Worm (Caenorhabditis elegans) whole organism, L3 larva: Measurements from ENCODE around the gene grl-30.
"Not testable (repeated sequence)": the region's sequence is repeated elsewhere in the genome, so short reads cannot be mapped to it uniquely, and the experiment has no call there.

Source experiments
- R02D3.7 ChIP-seq: fragments of 150-350 bp; optimal IDR thresholded peaks from 2 replicates; lab custom pipeline; 2014; ENCODE audit warnings: missing biosample characterization, missing genetic modification characterization
- ceh-16 ChIP-seq: sonication (generic microtip); optimal IDR thresholded peaks from 2 replicates; lab custom pipeline; 2017; ENCODE audit warnings: missing biosample characterization, missing genetic modification characterization
- ceh-28 ChIP-seq: fragments of 150-350 bp; optimal IDR thresholded peaks from 2 replicates; lab custom pipeline; 2014; ENCODE audit warnings: missing biosample characterization, missing genetic modification reagents, missing genetic modification characterization
- ceh-9 ChIP-seq: sonication (generic microtip); optimal IDR thresholded peaks from 2 replicates; lab custom pipeline; 2018; ENCODE audit warnings: missing biosample characterization, missing genetic modification characterization
- daf-12 ChIP-seq: fragments of 150-350 bp; optimal IDR thresholded peaks from 2 replicates; lab custom pipeline; 2014; ENCODE audit warnings: missing biosample characterization, missing genetic modification reagents, missing genetic modification characterization
- egl-27 ChIP-seq: sonication (generic microtip); optimal IDR thresholded peaks from 4 replicates; lab custom pipeline; 2017; ENCODE audit warnings: missing biosample characterization, missing genetic modification reagents, missing genetic modification characterization
- elt-1 ChIP-seq: fragments of 150-350 bp; optimal IDR thresholded peaks from 2 replicates; lab custom pipeline; 2014; ENCODE audit warnings: missing biosample characterization, missing genetic modification characterization
- elt-2 ChIP-seq: sonication (generic microtip); optimal IDR thresholded peaks from 2 replicates; lab custom pipeline; 2016; ENCODE audit warnings: missing genetic modification reagents, mild to moderate bottlenecking, missing genetic modification characterization, missing compliant biosample characterization
- elt-3 ChIP-seq, 3 experiments: fragments of 150-350 bp in 1 of 3; sonication (generic microtip) in 2 of 3; optimal IDR thresholded peaks; 2 replicates in 2 of 3; 4 replicates in 1 of 3; lab custom pipeline; 2014 to 2017; ENCODE audit warnings: missing biosample characterization in 3 of 3, missing genetic modification characterization in 3 of 3
- fkh-10 ChIP-seq: sonication (generic microtip); optimal IDR thresholded peaks from 2 replicates; lab custom pipeline; 2017; ENCODE audit warnings: missing biosample characterization, missing genetic modification reagents, missing genetic modification characterization
- fos-1 ChIP-seq: fragments of 150-350 bp; optimal IDR thresholded peaks from 2 replicates; lab custom pipeline; 2014; ENCODE audit warnings: missing biosample characterization, missing genetic modification characterization
- hmg-11 ChIP-seq: sonication (generic microtip); optimal IDR thresholded peaks from 2 replicates; lab custom pipeline; 2016; ENCODE audit warnings: missing genetic modification characterization, missing compliant biosample characterization
- jun-1 ChIP-seq: fragments of 150-350 bp; optimal IDR thresholded peaks from 2 replicates; lab custom pipeline; 2014; ENCODE audit warnings: missing biosample characterization, missing genetic modification reagents, missing genetic modification characterization
- lin-15B ChIP-seq: fragments of 150-350 bp; optimal IDR thresholded peaks from 2 replicates; lab custom pipeline; 2014; ENCODE audit warnings: missing biosample characterization, missing genetic modification characterization
- mdl-1 ChIP-seq: fragments of 150-350 bp; optimal IDR thresholded peaks from 2 replicates; lab custom pipeline; 2014; ENCODE audit warnings: missing biosample characterization, missing genetic modification characterization
- mml-1 ChIP-seq: fragments of 150-350 bp; sonication (generic microtip); optimal IDR thresholded peaks from 3 replicates; lab custom pipeline; 2014; ENCODE audit warnings: missing biosample characterization, missing genetic modification characterization
- nfya-1 ChIP-seq: sonication (generic microtip); optimal IDR thresholded peaks from 2 replicates; lab custom pipeline; 2017; ENCODE audit warnings: missing genetic modification characterization, mild to moderate bottlenecking, missing compliant biosample characterization, antibody characterized with exemption, moderate library complexity; ENCODE audit not compliant: insufficient read depth
- nhr-11 ChIP-seq: fragments of 150-350 bp; optimal IDR thresholded peaks from 2 replicates; lab custom pipeline; 2014; ENCODE audit warnings: missing biosample characterization, missing genetic modification characterization
- nhr-12 ChIP-seq: fragments of 150-350 bp; optimal IDR thresholded peaks from 2 replicates; lab custom pipeline; 2014; ENCODE audit warnings: missing biosample characterization, missing genetic modification characterization
- nhr-23 ChIP-seq: fragments of 150-350 bp; optimal IDR thresholded peaks from 2 replicates; lab custom pipeline; 2014; ENCODE audit warnings: missing biosample characterization, missing genetic modification reagents, missing genetic modification characterization
- nhr-237 ChIP-seq: fragments of 150-350 bp; optimal IDR thresholded peaks from 2 replicates; lab custom pipeline; 2014; ENCODE audit warnings: missing biosample characterization, missing genetic modification characterization
- nhr-25 ChIP-seq: sonication (generic microtip); optimal IDR thresholded peaks from 2 replicates; lab custom pipeline; 2017; ENCODE audit warnings: missing biosample characterization, missing genetic modification characterization
- nhr-28 ChIP-seq: fragments of 150-350 bp; optimal IDR thresholded peaks from 2 replicates; lab custom pipeline; 2014; ENCODE audit warnings: missing biosample characterization, missing genetic modification characterization
- nhr-43 ChIP-seq: sonication (generic microtip); optimal IDR thresholded peaks from 2 replicates; lab custom pipeline; 2016; ENCODE audit warnings: mild to moderate bottlenecking, missing genetic modification characterization, missing compliant biosample characterization; ENCODE audit not compliant: poor library complexity, severe bottlenecking
- nhr-67 ChIP-seq: fragments of 150-350 bp; optimal IDR thresholded peaks from 2 replicates; lab custom pipeline; 2014; ENCODE audit warnings: missing biosample characterization, missing genetic modification characterization
- nhr-76 ChIP-seq: fragments of 150-350 bp; sonication (generic microtip); optimal IDR thresholded peaks from 5 replicates; lab custom pipeline; 2014; ENCODE audit warnings: missing biosample characterization, missing genetic modification characterization
- nhr-77 ChIP-seq: fragments of 150-350 bp; optimal IDR thresholded peaks from 2 replicates; lab custom pipeline; 2014; ENCODE audit warnings: missing biosample characterization, missing genetic modification characterization
- pha-4 ChIP-seq: fragments of 150-350 bp; optimal IDR thresholded peaks from 2 replicates; lab custom pipeline; 2014; ENCODE audit warnings: missing biosample characterization, missing genetic modification reagents, missing genetic modification characterization
- pqm-1 ChIP-seq: fragments of 150-350 bp; optimal IDR thresholded peaks from 2 replicates; lab custom pipeline; 2017; ENCODE audit warnings: missing biosample characterization, missing genetic modification characterization, inconsistent platforms
- skn-1 ChIP-seq: fragments of 150-350 bp; optimal IDR thresholded peaks from 2 replicates; lab custom pipeline; 2014; ENCODE audit warnings: missing biosample characterization, missing genetic modification characterization
- snpc-4 ChIP-seq: fragments of 150-350 bp; optimal IDR thresholded peaks from 2 replicates; lab custom pipeline; 2014; ENCODE audit warnings: missing biosample characterization, missing genetic modification characterization
- unc-39 ChIP-seq: sonication (generic microtip); optimal IDR thresholded peaks from 4 replicates; lab custom pipeline; 2017; ENCODE audit warnings: missing biosample characterization, missing genetic modification characterization
- unc-62 ChIP-seq: fragments of 150-350 bp; sonication (generic microtip); optimal IDR thresholded peaks from 4 replicates; lab custom pipeline; 2014; ENCODE audit warnings: missing biosample characterization, missing genetic modification reagents, missing genetic modification characterization
- zag-1 ChIP-seq: fragments of 150-350 bp; optimal IDR thresholded peaks from 2 replicates; lab custom pipeline; 2014; ENCODE audit warnings: missing biosample characterization, missing genetic modification characterization

grl-30 gene

DNA sequence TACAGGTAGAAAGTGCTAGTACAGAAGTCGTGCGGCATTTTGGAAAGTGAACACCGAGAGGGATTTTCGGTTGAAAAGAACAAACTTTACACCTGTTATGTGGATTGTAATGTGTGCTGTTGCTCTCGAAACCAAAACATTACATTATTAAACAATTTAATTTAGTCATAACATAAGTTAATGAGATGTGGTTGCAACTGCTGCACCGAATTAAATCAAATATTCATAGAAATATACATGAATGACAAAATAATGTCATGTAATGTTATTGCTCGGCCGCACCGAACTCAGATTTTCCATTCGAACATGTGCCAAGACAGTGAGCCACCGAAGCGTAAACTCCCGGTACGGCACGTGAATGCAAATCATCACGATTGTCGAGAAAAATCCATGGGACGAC, 38.9 kb downstream of the grl-30 start, which contains the start of gene srh-213:
TSS of gene srh-213 (minus strand) at position 101 of the 400 bp plus-strand sequence.
- TF ChIP-seq nhr-25 (no peak), pha-4 (tag; lab: Kevin White, UChicago) (no peak), zag-1 (tag; lab: Kevin White, UChicago) (no peak), lin-15B (tag; lab: Kevin White, UChicago) (no peak), elt-3 (tag; optimal IDR thresholded peaks at IDR 0.05; lab: Kevin White, UChicago) (no peak)

DNA sequence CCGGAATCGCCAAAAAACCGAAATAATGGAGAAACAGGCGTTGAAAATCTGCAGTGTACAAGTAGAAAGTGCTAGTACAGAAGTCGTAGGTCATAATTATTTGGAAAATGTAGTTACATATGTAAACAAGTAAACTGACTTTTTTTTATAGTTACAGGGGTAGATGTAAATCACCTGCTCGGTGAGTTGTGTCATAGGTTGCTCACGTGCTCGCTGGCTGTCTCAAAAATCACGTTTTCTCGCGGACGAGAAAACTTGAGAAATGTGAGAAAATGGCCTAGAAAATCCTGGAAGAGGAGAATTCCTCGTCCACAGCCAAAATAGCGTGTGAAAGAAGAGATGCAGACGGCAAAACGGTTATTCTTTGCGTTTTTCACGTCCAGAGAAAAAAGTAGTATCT, 41.0 kb downstream of the grl-30 start, which contains the start of gene srh-212:
TSS of gene srh-212 (minus strand) at position 101 of the 400 bp plus-strand sequence.
- TF ChIP-seq nhr-12 (tag; lab: Kevin White, UChicago); nhr-25; hmg-11 (tag; lab: Kevin White, UChicago): not testable (repeated sequence)

DNA sequence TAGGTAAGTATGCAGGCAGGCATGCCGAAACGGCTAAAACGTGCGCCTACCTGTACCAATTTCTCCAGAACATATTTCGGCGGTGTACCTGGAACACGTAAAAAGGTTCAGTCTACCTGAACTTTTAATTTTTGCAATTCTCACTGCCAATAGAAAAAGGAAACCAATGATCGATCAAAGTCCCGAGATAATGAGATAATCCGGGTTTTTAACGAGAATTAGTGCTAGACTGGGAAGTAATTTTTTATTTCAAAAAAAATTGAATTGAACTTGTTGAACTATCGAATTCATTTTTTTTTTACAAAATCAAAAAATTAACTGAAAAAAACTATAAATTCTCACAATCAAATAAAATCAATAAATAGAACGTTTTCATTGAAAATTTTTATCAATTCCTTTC, 44.5 kb downstream of the grl-30 start, which contains the start of gene T22F3.7:
TSS of gene T22F3.7 (minus strand) at position 101 of the 400 bp plus-strand sequence.
- TF ChIP-seq daf-12 (tag; lab: Kevin White, UChicago) (no peak), nfya-1 (tag; lab: Kevin White, UChicago) (no peak), nhr-237 (tag; lab: Kevin White, UChicago) (no peak), elt-3 (tag; optimal IDR thresholded peaks at IDR 0.05; lab: Kevin White, UChicago) (no peak), ceh-28 (tag; lab: Kevin White, UChicago) (no peak), pqm-1 (tag; lab: Kevin White, UChicago) (no peak), R02D3.7 (no peak), unc-39 (tag; lab: Kevin White, UChicago) (no peak), egl-27 (tag; lab: Kevin White, UChicago) (no peak), skn-1 (tag; lab: Kevin White, UChicago) (no peak), ceh-9 (tag; lab: Kevin White, UChicago) (no peak), nhr-28 (tag; lab: Kevin White, UChicago) (no peak), mdl-1 (no peak)
- TF ChIP-seq, all 47 proteins: peak for 0

ce11 chrV:3605325-3605724, 49.2 kb downstream of the grl-30 start, which contains the start of gene T22F3.8:
TSS of gene T22F3.8 (minus strand) at chrV:3605425.
- TF ChIP-seq nhr-237 (tag; lab: Kevin White, UChicago): no peak
- TF ChIP-seq nhr-77 (tag; lab: Kevin White, UChicago): no peak
- no peak for TF ChIP-seq zag-1 (tag; lab: Kevin White, UChicago)
- TF ChIP-seq mml-1: no peak
- no peak for TF ChIP-seq elt-1 (tag; lab: Kevin White, UChicago)
- TF ChIP-seq egl-27 (tag; lab: Kevin White, UChicago): no peak
- TF ChIP-seq nhr-67 (tag; lab: Kevin White, UChicago): no peak
- no peak for TF ChIP-seq mdl-1
- TF ChIP-seq ceh-16 (tag; lab: Kevin White, UChicago): no peak
- TF ChIP-seq elt-2: no peak
- no peak for TF ChIP-seq unc-62
- no peak for TF ChIP-seq pqm-1 (tag; lab: Kevin White, UChicago)
- no peak for TF ChIP-seq nhr-76

- TF ChIP-seq nhr-76 (no peak), nfya-1 (tag; lab: Kevin White, UChicago) (no peak), nhr-25 (no peak), fos-1 (tag; lab: Kevin White, UChicago) (no peak), nhr-77 (tag; lab: Kevin White, UChicago) (no peak), ceh-9 (tag; lab: Kevin White, UChicago) (no peak), fkh-10 (GFP tag; lab: Kevin White, UChicago) (no peak), ceh-28 (tag; lab: Kevin White, UChicago) (no peak), nhr-237 (tag; lab: Kevin White, UChicago) (no peak), R02D3.7 (no peak), nhr-43 (tag; lab: Kevin White, UChicago) (no peak), hmg-11 (tag; lab: Kevin White, UChicago) (no peak), nhr-23 (tag; lab: Kevin White, UChicago) (no peak), zag-1 (tag; lab: Kevin White, UChicago) (no peak), nhr-11 (tag; lab: Kevin White, UChicago) (no peak), pqm-1 (tag; lab: Kevin White, UChicago) (no peak), snpc-4 (tag; lab: Kevin White, UChicago) (no peak), jun-1 (tag; lab: Kevin White, UChicago) (no peak), mdl-1 (no peak)
Observed at ce11 chrV:3606391-3606790, 50.3 kb downstream of the grl-30 start.
